Worm (Caenorhabditis elegans) whole organism, young adult: Measurements from ENCODE around the gene srg-44.

Source experiments
- B0035.1 ChIP-seq: sonication (generic microtip); optimal IDR thresholded peaks from 2 replicates; lab custom pipeline; 2016; ENCODE audit warnings: missing genetic modification characterization, mild to moderate bottlenecking, missing compliant biosample characterization, missing genotype, missing genetic modification reagents
- C06A6.2 ChIP-seq: fragments of 200-800 bp; sonication (Bioruptor generic); conservative IDR thresholded peaks from 2 replicates; pipeline ENCODE4 v1.3.6; 2022; ENCODE audit warnings: missing genetic modification characterization, missing compliant biosample characterization
- F37B4.10 ChIP-seq: fragments of 200-800 bp; sonication (Bioruptor generic); IDR thresholded peaks from 2 replicates; pipeline ENCODE4 v1.3.6; 2022; ENCODE audit warnings: missing genetic modification characterization, missing compliant biosample characterization
- F55B11.4 ChIP-seq: sonication (generic microtip); optimal IDR thresholded peaks from 2 replicates; lab custom pipeline; 2016; ENCODE audit warnings: missing compliant biosample characterization, missing genetic modification characterization, borderline replicate concordance; ENCODE audit not compliant: insufficient read depth
- F57C9.4 ChIP-seq: sonication (generic microtip); optimal IDR thresholded peaks from 2 replicates; lab custom pipeline; 2017; ENCODE audit warnings: mild to moderate bottlenecking, missing genetic modification characterization, missing compliant biosample characterization
- T07F8.4 ChIP-seq: sonication (generic microtip); optimal IDR thresholded peaks from 2 replicates; lab custom pipeline; 2016; ENCODE audit warnings: mild to moderate bottlenecking, missing genetic modification characterization, moderate library complexity, missing compliant biosample characterization
- T26A5.8 ChIP-seq: sonication (generic microtip); optimal IDR thresholded peaks from 2 replicates; lab custom pipeline; 2016; ENCODE audit warnings: missing genetic modification characterization, missing compliant biosample characterization
- Y53G8AR.9 ChIP-seq: fragments of 200-800 bp; sonication (Bioruptor generic); conservative IDR thresholded peaks from 2 replicates; pipeline ENCODE4 v1.3.6; 2022; ENCODE audit warnings: missing genetic modification reagents, missing genetic modification characterization, missing compliant biosample characterization
- Y79H2A.3 ChIP-seq: fragments of 200-800 bp; sonication (Bioruptor generic); conservative IDR thresholded peaks from 2 replicates; pipeline ENCODE4 v1.3.6; 2022; ENCODE audit warnings: missing genetic modification reagents, missing genetic modification characterization, missing compliant biosample characterization
- Y95B8A.8 ChIP-seq: fragments of 200-800 bp; sonication (Bioruptor generic); IDR thresholded peaks from 2 replicates; pipeline ENCODE4 v1.3.6; 2022; ENCODE audit warnings: missing genetic modification reagents, missing genetic modification characterization, missing compliant biosample characterization
- ZK185.1 ChIP-seq: sonication (generic microtip); optimal IDR thresholded peaks from 2 replicates; lab custom pipeline; 2016; ENCODE audit warnings: mild to moderate bottlenecking, missing genetic modification characterization, missing compliant biosample characterization; ENCODE audit not compliant: poor library complexity, severe bottlenecking
- ama-1 ChIP-seq, 3 experiments: fragments of 150-350 bp in 1 of 3; sonication (generic microtip) in 2 of 3; optimal IDR thresholded peaks; 2 replicates each; lab custom pipeline; 2014 to 2018; ENCODE audit warnings: missing biosample characterization in 2 of 3, missing genetic modification characterization in 2 of 3, missing genetic modification reagents in 2 of 3
- attf-6 ChIP-seq: fragments of 200-800 bp; sonication (Bioruptor generic); IDR thresholded peaks from 2 replicates; pipeline ENCODE4 v1.3.6; 2022; ENCODE audit warnings: missing genetic modification reagents, missing genetic modification characterization, missing compliant biosample characterization
- bed-2 ChIP-seq: fragments of 200-800 bp; sonication (Bioruptor generic); IDR thresholded peaks from 2 replicates; pipeline ENCODE4 v1.3.6; 2022; ENCODE audit warnings: missing genetic modification reagents, missing genetic modification characterization, missing compliant biosample characterization
- ceh-27 ChIP-seq: fragments of 200-800 bp; sonication (Bioruptor generic); optimal IDR thresholded peaks from 2 replicates; lab custom pipeline; 2018; ENCODE audit warnings: mild to moderate bottlenecking, missing genetic modification characterization, moderate library complexity, missing compliant biosample characterization
- chd-7 ChIP-seq: sonication (generic microtip); optimal IDR thresholded peaks from 2 replicates; lab custom pipeline; 2016; ENCODE audit warnings: mild to moderate bottlenecking, missing genetic modification characterization, moderate library complexity, missing compliant biosample characterization
- dox-1 ChIP-seq: fragments of 200-800 bp; sonication (Bioruptor generic); IDR thresholded peaks from 2 replicates; pipeline ENCODE4 v1.3.6; 2022; ENCODE audit warnings: missing genetic modification reagents, missing genetic modification characterization, missing compliant biosample characterization
- dpff-1 ChIP-seq: sonication (generic microtip); optimal IDR thresholded peaks from 2 replicates; lab custom pipeline; 2017; ENCODE audit warnings: mild to moderate bottlenecking, missing genetic modification characterization, missing compliant biosample characterization
- dpl-1 ChIP-seq: fragments of 150-350 bp; optimal IDR thresholded peaks from 2 replicates; lab custom pipeline; 2014; ENCODE audit warnings: missing biosample characterization, missing genetic modification reagents, missing genetic modification characterization
- egl-44 ChIP-seq: fragments of 200-800 bp; sonication (Bioruptor generic); IDR thresholded peaks from 2 replicates; pipeline ENCODE4 v1.3.6; 2022; ENCODE audit warnings: missing genetic modification reagents, missing genetic modification characterization, missing compliant biosample characterization
- egrh-3 ChIP-seq: fragments of 200-800 bp; sonication (Bioruptor generic); IDR thresholded peaks from 2 replicates; pipeline ENCODE4 v1.3.6; 2022; ENCODE audit warnings: missing genetic modification reagents, missing genetic modification characterization, missing compliant biosample characterization
- ets-4 ChIP-seq: fragments of 200-800 bp; sonication (Bioruptor generic); optimal IDR thresholded peaks from 2 replicates; lab custom pipeline; 2018; ENCODE audit warnings: mild to moderate bottlenecking, missing genetic modification characterization, missing compliant biosample characterization
- gei-17 ChIP-seq: fragments of 200-800 bp; sonication (Bioruptor generic); optimal IDR thresholded peaks from 2 replicates; lab custom pipeline; 2018; ENCODE audit warnings: mild to moderate bottlenecking, missing genetic modification characterization, missing compliant biosample characterization
- hmg-20 ChIP-seq: fragments of 200-800 bp; sonication (Bioruptor generic); IDR thresholded peaks from 2 replicates; pipeline ENCODE4 v1.3.6; 2022; ENCODE audit warnings: missing genetic modification reagents, missing genetic modification characterization, missing compliant biosample characterization
- hsf-1 ChIP-seq: fragments of 200-800 bp; sonication (Bioruptor generic); IDR thresholded peaks from 2 replicates; pipeline ENCODE4 v1.3.6; 2022; ENCODE audit warnings: missing genetic modification reagents, missing genetic modification characterization, missing compliant biosample characterization
- lag-1 ChIP-seq: fragments of 200-800 bp; sonication (Bioruptor generic); IDR thresholded peaks from 2 replicates; pipeline ENCODE4 v1.3.6; 2022; ENCODE audit warnings: missing genetic modification reagents, missing genetic modification characterization, missing compliant biosample characterization
- lsy-27 ChIP-seq: sonication (generic microtip); optimal IDR thresholded peaks from 2 replicates; lab custom pipeline; 2017; ENCODE audit warnings: missing genetic modification characterization, mild to moderate bottlenecking, missing compliant biosample characterization, antibody characterized with exemption, missing genotype, borderline replicate concordance; ENCODE audit not compliant: insufficient read depth
- madf-3 ChIP-seq: fragments of 200-800 bp; sonication (Bioruptor generic); IDR thresholded peaks from 2 replicates; pipeline ENCODE4 v1.3.6; 2022; ENCODE audit warnings: missing genetic modification reagents, missing genetic modification characterization, missing compliant biosample characterization
- mcd-1 ChIP-seq: fragments of 200-800 bp; sonication (Bioruptor generic); IDR thresholded peaks from 2 replicates; pipeline ENCODE4 v1.3.6; 2022; ENCODE audit warnings: missing genetic modification reagents, missing genetic modification characterization, missing compliant biosample characterization
- nfya-2 ChIP-seq: fragments of 200-800 bp; sonication (Bioruptor generic); IDR thresholded peaks from 2 replicates; pipeline ENCODE4 v1.3.6; 2022; ENCODE audit warnings: missing genetic modification reagents, missing genetic modification characterization, missing compliant biosample characterization
- rcor-1 ChIP-seq: fragments of 200-800 bp; sonication (Bioruptor generic); IDR thresholded peaks from 2 replicates; pipeline ENCODE4 v1.3.6; 2022; ENCODE audit warnings: missing genetic modification reagents, missing genetic modification characterization, missing compliant biosample characterization
- repo-1 ChIP-seq: sonication (generic microtip); optimal IDR thresholded peaks from 2 replicates; lab custom pipeline; 2017; ENCODE audit warnings: mild to moderate bottlenecking, missing genetic modification characterization, missing compliant biosample characterization
- snpc-1.1 ChIP-seq: sonication (generic microtip); optimal IDR thresholded peaks from 2 replicates; lab custom pipeline; 2017; ENCODE audit warnings: missing genetic modification characterization, mild to moderate bottlenecking, missing compliant biosample characterization, antibody characterized with exemption, moderate library complexity, missing genotype, missing genetic modification reagents; ENCODE audit not compliant: insufficient read depth
- snpc-3.4 ChIP-seq: sonication (generic microtip); optimal IDR thresholded peaks from 2 replicates; lab custom pipeline; 2017; ENCODE audit warnings: missing genetic modification characterization, mild to moderate bottlenecking, missing compliant biosample characterization, antibody characterized with exemption, moderate library complexity, missing genotype, missing genetic modification reagents
- snpc-4 ChIP-seq, 5 experiments: fragments of 150-350 bp in 1 of 5; sonication (generic microtip) in 4 of 5; optimal IDR thresholded peaks; 2 replicates each; lab custom pipeline; 2014 to 2018; ENCODE audit warnings: missing genetic modification characterization in 5 of 5, missing biosample characterization in 3 of 5, antibody characterized with exemption in 2 of 5, mild to moderate bottlenecking in 2 of 5, missing compliant biosample characterization in 2 of 5, missing genotype in 2 of 5, moderate library complexity in 2 of 5, missing genetic modification reagents in 1 of 5
- sptf-2 ChIP-seq: fragments of 200-800 bp; sonication (Bioruptor generic); optimal IDR thresholded peaks from 2 replicates; lab custom pipeline; 2018; ENCODE audit warnings: mild to moderate bottlenecking, missing genetic modification characterization, missing compliant biosample characterization
- zfh-2 ChIP-seq: fragments of 200-800 bp; sonication (Bioruptor generic); conservative IDR thresholded peaks from 2 replicates; pipeline ENCODE4 v1.3.6; 2022; ENCODE audit warnings: missing genetic modification reagents, missing genetic modification characterization, missing compliant biosample characterization
- ztf-25 ChIP-seq: fragments of 200-800 bp; sonication (Bioruptor generic); IDR thresholded peaks from 2 replicates; pipeline ENCODE4 v1.3.6; 2022; ENCODE audit warnings: missing genetic modification reagents, missing genetic modification characterization, missing compliant biosample characterization
- ztf-28 ChIP-seq: fragments of 200-800 bp; sonication (Bioruptor generic); IDR thresholded peaks from 2 replicates; pipeline ENCODE4 v1.3.6; 2022; ENCODE audit warnings: missing genetic modification reagents, missing genetic modification characterization, missing compliant biosample characterization
- ztf-3 ChIP-seq: fragments of 200-800 bp; sonication (Bioruptor generic); optimal IDR thresholded peaks from 2 replicates; lab custom pipeline; 2018; ENCODE audit warnings: mild to moderate bottlenecking, missing genetic modification characterization, missing compliant biosample characterization

Gene srg-44

ce11 chrV:17328497-17328896 is at the start of gene srg-44:
Gene srg-44 (plus strand): TSS chrV:17328797.
- TF ChIP-seq F57C9.4 (tag; lab: Kevin White, UChicago) = no peak
- no peak for TF ChIP-seq bed-2 (GFP tag; lab: Robert Waterston, UW)

ce11 chrV:17284159-17284558 is 44.4 kb upstream of the srg-44 start:
- TF ChIP-seq ztf-28 (GFP tag; lab: Robert Waterston, UW) (no peak), gei-17 (GFP tag; lab: Kevin White, UChicago) (no peak), zfh-2 (GFP tag; lab: Robert Waterston, UW) (no peak), ztf-3 (GFP tag; lab: Kevin White, UChicago) (no peak), ztf-25 (GFP tag; lab: Robert Waterston, UW) (no peak), hmg-20 (no peak), T07F8.4 (tag; lab: Kevin White, UChicago) (no peak), ZK185.1 (no peak), sptf-2 (GFP tag; lab: Kevin White, UChicago) (no peak), chd-7 (no peak), ama-1 (optimal IDR thresholded peaks at IDR 0.05; lab: Kevin White, UChicago) (no peak), ama-1 (GFP tag; optimal IDR thresholded peaks at IDR 0.05; lab: Kevin White, UChicago) (no peak), attf-6 (GFP tag; lab: Robert Waterston, UW) (no peak), snpc-1.1 (tag; lab: Kevin White, UChicago) (no peak), dpl-1 (GFP tag; lab: Kevin White, UChicago) (no peak), egl-44 (GFP tag; lab: Robert Waterston, UW) (no peak), C06A6.2 (GFP tag; lab: Robert Waterston, UW) (no peak), hsf-1 (GFP tag; lab: Robert Waterston, UW) (no peak)

ce11 chrV:17292740-17293139 is 35.9 kb upstream of the srg-44 start:
- no peak for TF ChIP-seq Y95B8A.8 (GFP tag; lab: Robert Waterston, UW)

- TF ChIP-seq rcor-1 (GFP tag; lab: Robert Waterston, UW) (no peak), lag-1 (no peak), dox-1 (GFP tag; lab: Robert Waterston, UW) (no peak), lsy-27 (tag; lab: Kevin White, UChicago) (no peak), Y53G8AR.9 (GFP tag; lab: Robert Waterston, UW) (no peak), F55B11.4 (no peak), dpff-1 (tag; lab: Kevin White, UChicago) (no peak), T26A5.8 (tag; lab: Kevin White, UChicago) (no peak), Y79H2A.3 (GFP tag; lab: Robert Waterston, UW) (no peak)
Observed at ce11 chrV:17296443-17296842, 32.2 kb upstream of the srg-44 start.

- TF ChIP-seq repo-1 (tag; lab: Kevin White, UChicago) (no peak), F37B4.10 (GFP tag; lab: Robert Waterston, UW) (no peak), ets-4 (GFP tag; lab: Kevin White, UChicago) (no peak), dpff-1 (tag; lab: Kevin White, UChicago) (no peak), nfya-2 (no peak), egrh-3 (GFP tag; lab: Robert Waterston, UW) (no peak), zfh-2 (GFP tag; lab: Robert Waterston, UW) (no peak), chd-7 (no peak), snpc-3.4 (tag; lab: Kevin White, UChicago) (no peak), ceh-27 (no peak), mcd-1 (GFP tag; lab: Robert Waterston, UW) (no peak), Y95B8A.8 (GFP tag; lab: Robert Waterston, UW) (no peak), ZK185.1 (no peak), snpc-4 (GFP tag; optimal IDR thresholded peaks at IDR 0.05; lab: Kevin White, UChicago) (no peak), snpc-4 (tag; optimal IDR thresholded peaks at IDR 0.05; lab: Kevin White, UChicago) (no peak), B0035.1 (tag; lab: Kevin White, UChicago) (no peak), madf-3 (GFP tag; lab: Robert Waterston, UW) (no peak)
Observed at ce11 chrV:17298657-17299056, 29.9 kb upstream of the srg-44 start.
